Fruit fly (Drosophila melanogaster) whole organism, embryonic: ENCODE data around the gene Pdzd8.

Source experiments
- B-H2 ChIP-seq: fragments of 200-800 bp; sonication (Bioruptor generic); optimal IDR thresholded peaks from 2 replicates; lab custom pipeline; 2018; ENCODE audit warnings: missing biosample characterization, mild to moderate bottlenecking, missing genetic modification characterization
- BtbVII ChIP-seq: fragments of 200-800 bp; sonication (Bioruptor generic); optimal IDR thresholded peaks from 3 replicates; lab custom pipeline; 2017; ENCODE audit warnings: missing biosample characterization, mild to moderate bottlenecking, missing genetic modification characterization
- CG11398 ChIP-seq: fragments of 200-800 bp; sonication (Bioruptor generic); optimal IDR thresholded peaks from 2 replicates; lab custom pipeline; 2016; ENCODE audit warnings: missing biosample characterization, missing genetic modification characterization
- CG12942 ChIP-seq: fragments of 200-800 bp; sonication (Bioruptor generic); optimal IDR thresholded peaks from 3 replicates; lab custom pipeline; 2016; ENCODE audit warnings: missing biosample characterization, missing genetic modification characterization
- CG13894 ChIP-seq: fragments of 200-800 bp; sonication (Bioruptor generic); optimal IDR thresholded peaks from 3 replicates; lab custom pipeline; 2018; ENCODE audit warnings: missing biosample characterization, mild to moderate bottlenecking, missing genetic modification characterization, moderate library complexity
- CG14441 ChIP-seq: fragments of 200-800 bp; sonication (Bioruptor generic); IDR thresholded peaks from 2 replicates; pipeline ENCODE4 v1.3.6; 2022; ENCODE audit warnings: missing biosample characterization, missing genetic modification characterization
- CG14710 ChIP-seq: fragments of 200-800 bp; sonication (Bioruptor generic); optimal IDR thresholded peaks from 3 replicates; lab custom pipeline; 2019; ENCODE audit warnings: missing biosample characterization, mild to moderate bottlenecking, missing genetic modification characterization, moderate library complexity
- CG15269 ChIP-seq: fragments of 200-800 bp; sonication (Bioruptor generic); optimal IDR thresholded peaks from 2 replicates; lab custom pipeline; 2018; ENCODE audit warnings: missing biosample characterization, mild to moderate bottlenecking, missing genetic modification characterization, moderate library complexity
- CG15514 ChIP-seq: fragments of 200-800 bp; sonication (Bioruptor generic); optimal IDR thresholded peaks from 3 replicates; lab custom pipeline; 2017; ENCODE audit warnings: missing biosample characterization, missing genetic modification characterization, mild to moderate bottlenecking, moderate library complexity, missing genetic modification reagents
- CG1647 ChIP-seq: fragments of 200-800 bp; sonication (Bioruptor generic); optimal IDR thresholded peaks from 3 replicates; lab custom pipeline; 2016; ENCODE audit warnings: missing biosample characterization, missing genetic modification characterization
- CG16815 ChIP-seq: fragments of 200-800 bp; sonication (Bioruptor generic); optimal IDR thresholded peaks from 3 replicates; lab custom pipeline; 2017; ENCODE audit warnings: missing biosample characterization, mild to moderate bottlenecking, missing genetic modification characterization
- CG17829 ChIP-seq: fragments of 200-800 bp; optimal IDR thresholded peaks from 2 replicates; lab custom pipeline; 2019; ENCODE audit warnings: missing biosample characterization, mild to moderate bottlenecking, missing genetic modification characterization, moderate library complexity
- CG18619 ChIP-seq: fragments of 200-800 bp; sonication (Bioruptor generic); optimal IDR thresholded peaks from 3 replicates; lab custom pipeline; 2017; ENCODE audit warnings: missing biosample characterization, mild to moderate bottlenecking, missing genetic modification characterization
- CG34224 ChIP-seq: fragments of 200-800 bp; sonication (Bioruptor generic); IDR thresholded peaks from 3 replicates; pipeline ENCODE4 v1.3.6; 2022; ENCODE audit warnings: missing biosample characterization, missing genetic modification characterization; ENCODE audit not compliant: partially characterized antibody
- CG4328 ChIP-seq: fragments of 200-800 bp; sonication (Bioruptor generic); optimal IDR thresholded peaks from 3 replicates; lab custom pipeline; 2017; ENCODE audit warnings: missing biosample characterization, missing genetic modification reagents, missing genetic modification characterization
- CG4854 ChIP-seq: fragments of 200-800 bp; sonication (Bioruptor generic); optimal IDR thresholded peaks from 2 replicates; lab custom pipeline; 2016; ENCODE audit warnings: missing biosample characterization, missing genetic modification characterization, inconsistent platforms
- CG6683 ChIP-seq: fragments of 200-800 bp; sonication (Bioruptor generic); optimal IDR thresholded peaks from 2 replicates; lab custom pipeline; 2017; ENCODE audit warnings: missing biosample characterization, mild to moderate bottlenecking, missing genetic modification characterization, missing genetic modification reagents
- CG7745 ChIP-seq: fragments of 200-800 bp; sonication (Bioruptor generic); optimal IDR thresholded peaks from 2 replicates; lab custom pipeline; 2018; ENCODE audit warnings: missing biosample characterization, mild to moderate bottlenecking, missing genetic modification characterization, moderate library complexity
- CG7928 ChIP-seq: fragments of 200-800 bp; sonication (Bioruptor generic); optimal IDR thresholded peaks from 2 replicates; lab custom pipeline; 2017; ENCODE audit warnings: missing biosample characterization, mild to moderate bottlenecking, missing genetic modification characterization
- CG8290 ChIP-seq, 3 experiments: fragments of 200-800 bp; sonication (Bioruptor generic); optimal IDR thresholded peaks; 2 replicates each; lab custom pipeline; 2016 to 2019; ENCODE audit warnings: missing biosample characterization in 3 of 3, missing genetic modification characterization in 3 of 3, mild to moderate bottlenecking in 2 of 3, moderate library complexity in 1 of 3
- CG8388 ChIP-seq: fragments of 200-800 bp; sonication (Bioruptor generic); optimal IDR thresholded peaks from 2 replicates; lab custom pipeline; 2019; ENCODE audit warnings: missing biosample characterization, mild to moderate bottlenecking, missing genetic modification characterization, moderate library complexity
- Chrac-16 ChIP-seq: fragments of 200-800 bp; sonication (Bioruptor generic); optimal IDR thresholded peaks from 3 replicates; lab custom pipeline; 2016; ENCODE audit warnings: missing biosample characterization, missing genetic modification characterization
- ERR ChIP-seq: fragments of 200-800 bp; sonication (Bioruptor generic); optimal IDR thresholded peaks from 2 replicates; lab custom pipeline; 2016; ENCODE audit warnings: missing biosample characterization, missing genetic modification characterization
- Hr51 ChIP-seq, 2 experiments: fragments of 200-800 bp; sonication (Bioruptor generic); optimal IDR thresholded peaks; 2 replicates in 1 of 2; 3 replicates in 1 of 2; lab custom pipeline; 2016 to 2018; ENCODE audit warnings: missing biosample characterization in 2 of 2, missing genetic modification characterization in 2 of 2, mild to moderate bottlenecking in 1 of 2, moderate library complexity in 1 of 2
- Oaz ChIP-seq: fragments of 200-800 bp; sonication (Bioruptor generic); IDR thresholded peaks from 2 replicates; pipeline ENCODE4 v1.3.6; 2022; ENCODE audit warnings: missing biosample characterization, missing genetic modification characterization
- cg ChIP-seq: fragments of 200-800 bp; sonication (Bioruptor generic); optimal IDR thresholded peaks from 3 replicates; lab custom pipeline; 2019; ENCODE audit warnings: missing biosample characterization, mild to moderate bottlenecking, missing genetic modification characterization, moderate library complexity
- dan ChIP-seq: fragments of 200-800 bp; sonication (Bioruptor generic); IDR thresholded peaks from 2 replicates; pipeline ENCODE4 v1.3.6; 2022; ENCODE audit warnings: missing biosample characterization, missing genetic modification characterization
- gem ChIP-seq: fragments of 200-800 bp; sonication (Bioruptor generic); optimal IDR thresholded peaks from 2 replicates; lab custom pipeline; 2019; ENCODE audit warnings: missing biosample characterization, mild to moderate bottlenecking, missing genetic modification characterization, moderate library complexity
- gt ChIP-seq: fragments of 200-800 bp; sonication (Bioruptor generic); IDR thresholded peaks from 2 replicates; pipeline ENCODE4 v1.3.6; 2022; ENCODE audit warnings: missing biosample characterization, missing genetic modification characterization
- hth ChIP-seq: fragments of >200 bp; optimal IDR thresholded peaks from 2 replicates; lab custom pipeline; 2017; ENCODE audit warnings: inconsistent platforms
- insv ChIP-seq, 2 experiments: fragments of 200-800 bp; sonication (Bioruptor generic); optimal IDR thresholded peaks; 3 replicates each; lab custom pipeline; 2016 to 2018; ENCODE audit warnings: missing biosample characterization in 2 of 2, missing genetic modification characterization in 2 of 2
- ken ChIP-seq: fragments of 200-800 bp; sonication (Bioruptor generic); IDR thresholded peaks from 3 replicates; pipeline ENCODE4 v1.3.6; 2022; ENCODE audit warnings: missing biosample characterization, missing genetic modification characterization
- kni ChIP-seq: fragments of 200-800 bp; sonication (Bioruptor generic); optimal IDR thresholded peaks from 3 replicates; lab custom pipeline; 2017; ENCODE audit warnings: mild to moderate bottlenecking, missing biosample characterization, missing genetic modification reagents, missing genetic modification characterization
- lab ChIP-seq: fragments of 200-800 bp; sonication (Bioruptor generic); optimal IDR thresholded peaks from 3 replicates; lab custom pipeline; 2017; ENCODE audit warnings: missing biosample characterization, missing genetic modification characterization, mild to moderate bottlenecking, moderate library complexity, missing genetic modification reagents
- mld ChIP-seq: fragments of 200-800 bp; sonication (Bioruptor generic); IDR thresholded peaks from 3 replicates; pipeline ENCODE4 v1.3.6; 2022; ENCODE audit warnings: missing biosample characterization, missing genetic modification characterization; ENCODE audit not compliant: partially characterized antibody
- nerfin-2 ChIP-seq: fragments of 200-800 bp; sonication (Bioruptor generic); IDR thresholded peaks from 2 replicates; pipeline ENCODE4 v1.3.6; 2022; ENCODE audit warnings: missing biosample characterization, missing genetic modification characterization; ENCODE audit not compliant: partially characterized antibody
- org-1 ChIP-seq: fragments of 200-800 bp; sonication (Bioruptor generic); optimal IDR thresholded peaks from 2 replicates; lab custom pipeline; 2017; ENCODE audit warnings: missing biosample characterization, missing genetic modification characterization
- otp ChIP-seq: fragments of 200-800 bp; sonication (Bioruptor generic); IDR thresholded peaks from 3 replicates; pipeline ENCODE4, ENCODE4 v1.3.6; 2022; ENCODE audit warnings: missing biosample characterization, missing genetic modification characterization
- peb ChIP-seq: fragments of 200-800 bp; sonication (Bioruptor generic); IDR thresholded peaks from 2 replicates; pipeline ENCODE4 v1.3.6; 2022; ENCODE audit warnings: missing biosample characterization, missing genetic modification characterization
- pfk ChIP-seq: fragments of 200-800 bp; sonication (Bioruptor generic); optimal IDR thresholded peaks from 2 replicates; lab custom pipeline; 2018; ENCODE audit warnings: missing biosample characterization, mild to moderate bottlenecking, missing genetic modification characterization, moderate library complexity
- pzg ChIP-seq: fragments of 200-800 bp; sonication (Bioruptor generic); optimal IDR thresholded peaks from 3 replicates; lab custom pipeline; 2018; ENCODE audit warnings: missing biosample characterization, mild to moderate bottlenecking, missing genetic modification characterization, moderate library complexity
- ranshi ChIP-seq: fragments of 200-800 bp; sonication (Bioruptor generic); IDR thresholded peaks from 2 replicates; pipeline ENCODE4 v1.3.6; 2022; ENCODE audit warnings: missing biosample characterization, missing genetic modification characterization
- run ChIP-seq: fragments of 200-800 bp; sonication (Bioruptor generic); optimal IDR thresholded peaks from 3 replicates; lab custom pipeline; 2018; ENCODE audit warnings: missing biosample characterization, mild to moderate bottlenecking, missing genetic modification characterization
- scrt ChIP-seq: fragments of 200-800 bp; sonication (Bioruptor generic); optimal IDR thresholded peaks from 2 replicates; lab custom pipeline; 2018; ENCODE audit warnings: missing biosample characterization, mild to moderate bottlenecking, missing genetic modification characterization, moderate library complexity
- sim ChIP-seq: fragments of 200-800 bp; sonication (Bioruptor generic); IDR thresholded peaks from 2 replicates; pipeline ENCODE4 v1.3.6; 2022; ENCODE audit warnings: missing biosample characterization, missing genetic modification characterization
- sob ChIP-seq: fragments of 200-800 bp; sonication (Bioruptor generic); IDR thresholded peaks from 2 replicates; pipeline ENCODE4 v1.3.6; 2022; ENCODE audit warnings: missing biosample characterization, missing genetic modification characterization
- tin ChIP-seq: fragments of 200-800 bp; sonication (Bioruptor generic); optimal IDR thresholded peaks from 3 replicates; lab custom pipeline; 2016; ENCODE audit warnings: missing biosample characterization, missing genetic modification characterization
- tll ChIP-seq, 2 experiments: fragments of 200-800 bp in 1 of 2; fragments of >200 bp in 1 of 2; sonication (Bioruptor generic) in 1 of 2; optimal IDR thresholded peaks; 2 replicates each; lab custom pipeline; 2017 to 2019; ENCODE audit warnings: missing biosample characterization in 2 of 2, missing genetic modification characterization in 2 of 2, mild to moderate bottlenecking in 1 of 2, moderate library complexity in 1 of 2
- tna ChIP-seq: fragments of 200-800 bp; sonication (Bioruptor generic); IDR thresholded peaks from 2 replicates; pipeline ENCODE4 v1.3.6; 2022; ENCODE audit warnings: missing biosample characterization, missing genetic modification characterization; ENCODE audit not compliant: partially characterized antibody
- yki ChIP-seq: fragments of >200 bp; optimal IDR thresholded peaks from 3 replicates; lab custom pipeline; 2018

The Pdzd8 gene

dm6 chrX:11886976-11887375 is 43.7 kb downstream of the Pdzd8 start, which contains the start of the genes CG10353 and SelG (continued):
- TF ChIP-seq CG4328, result no peak
- no peak for TF ChIP-seq gt (GFP tag; lab: Robert Waterston, UW)
- TF ChIP-seq CG14710 (tag; lab: Kevin White, UChicago), result peak; percentile 52
- TF ChIP-seq CG4854 (GFP tag; lab: Kevin White, UChicago), result no peak
- no peak for TF ChIP-seq CG18619 (GFP tag; lab: Kevin White, UChicago)
- no peak for TF ChIP-seq BtbVII (GFP tag; lab: Kevin White, UChicago)
- TF ChIP-seq CG8290 (GFP tag; optimal IDR thresholded peaks at IDR 0.05; lab: Kevin White, UChicago), result peak; percentile 48
- peak in 1 of 2 experiments; percentile 85 for TF ChIP-seq CG8290 (tag; optimal IDR thresholded peaks at IDR 0.05; lab: Kevin White, UChicago)
- no peak for TF ChIP-seq CG15269 (tag; lab: Kevin White, UChicago)
- TF ChIP-seq cg (GFP tag; lab: Kevin White, UChicago), result no peak
- peak; percentile 94 for TF ChIP-seq CG34224 (GFP tag; lab: Robert Waterston, UW)
- no peak for TF ChIP-seq kni (GFP tag; lab: Kevin White, UChicago)
- TF ChIP-seq scrt, result peak; percentile 23
- peak; percentile 77 for TF ChIP-seq CG15514 (GFP tag; lab: Kevin White, UChicago)
- peak; percentile 56; the same call in 1 of the 2 replicates for TF ChIP-seq nerfin-2
- peak in 1 of 2 experiments; percentile 57 for TF ChIP-seq Hr51 (GFP tag; optimal IDR thresholded peaks at IDR 0.05; lab: Kevin White, UChicago)
- no peak for TF ChIP-seq CG16815
- TF ChIP-seq CG8388 (GFP tag; lab: Kevin White, UChicago), result no peak
- TF ChIP-seq insv (GFP tag; optimal IDR thresholded peaks at IDR 0.05; lab: Kevin White, UChicago), result no peak
- TF ChIP-seq CG6683 (GFP tag; lab: Kevin White, UChicago), result no peak
- TF ChIP-seq CG17829 (tag; lab: Kevin White, UChicago), result peak; percentile 51
- peak; percentile 36 for TF ChIP-seq pfk (GFP tag; lab: Kevin White, UChicago)
- peak; percentile 72 for TF ChIP-seq ERR (GFP tag; lab: Kevin White, UChicago)
- no peak for TF ChIP-seq Chrac-16 (GFP tag; lab: Kevin White, UChicago)
- TF ChIP-seq dan (GFP tag; lab: Robert Waterston, UW), result no peak
- no peak for TF ChIP-seq CG14441 (GFP tag; lab: Robert Waterston, UW)
- peak; percentile 53 for TF ChIP-seq sob (GFP tag; lab: Robert Waterston, UW)
- TF ChIP-seq lab (GFP tag; lab: Kevin White, UChicago), result peak; percentile 51
- peak in 1 of 2 experiments; percentile 36 for TF ChIP-seq tll (GFP tag; optimal IDR thresholded peaks at IDR 0.05; lab: Kevin White, UChicago)
- TF ChIP-seq CG1647, result peak; percentile 38
- peak; percentile 36 for TF ChIP-seq CG12942 (GFP tag; lab: Kevin White, UChicago)
- TF ChIP-seq CG7745 (tag; lab: Kevin White, UChicago), result no peak
- TF ChIP-seq yki (lab: Kevin White, UChicago), result no peak
- TF ChIP-seq run (tag; lab: Kevin White, UChicago), result no peak
- no peak for TF ChIP-seq Oaz (GFP tag; lab: Robert Waterston, UW)
- no peak for TF ChIP-seq sim
- TF ChIP-seq hth (lab: Kevin White, UChicago), result no peak
- TF ChIP-seq gem, result peak; percentile 11
- no peak for TF ChIP-seq CG7928
- no peak for TF ChIP-seq peb (GFP tag; lab: Robert Waterston, UW)
- peak; percentile 87 for TF ChIP-seq B-H2 (GFP tag; lab: Kevin White, UChicago)
- peak; percentile 45; the same call in 1 of the 3 replicates for TF ChIP-seq mld (GFP tag; lab: Robert Waterston, UW)
- TF ChIP-seq org-1 (GFP tag; lab: Kevin White, UChicago), result no peak
- peak; percentile 34 for TF ChIP-seq CG13894 (tag; lab: Kevin White, UChicago)
- peak; percentile 26 for TF ChIP-seq tin (GFP tag; lab: Kevin White, UChicago)
- no peak for TF ChIP-seq otp
- no peak for TF ChIP-seq ranshi (GFP tag; lab: Robert Waterston, UW)
- TF ChIP-seq CG11398 (GFP tag; lab: Kevin White, UChicago), result peak; percentile 5
- peak; percentile 65 for TF ChIP-seq tna (GFP tag; lab: Robert Waterston, UW)
- peak; percentile 93 for TF ChIP-seq pzg (GFP tag; lab: Kevin White, UChicago)
- no peak for TF ChIP-seq ken (GFP tag; lab: Robert Waterston, UW)
